Worm (Caenorhabditis elegans): ENCODE results near the gene R03A10.5.

DNA sequence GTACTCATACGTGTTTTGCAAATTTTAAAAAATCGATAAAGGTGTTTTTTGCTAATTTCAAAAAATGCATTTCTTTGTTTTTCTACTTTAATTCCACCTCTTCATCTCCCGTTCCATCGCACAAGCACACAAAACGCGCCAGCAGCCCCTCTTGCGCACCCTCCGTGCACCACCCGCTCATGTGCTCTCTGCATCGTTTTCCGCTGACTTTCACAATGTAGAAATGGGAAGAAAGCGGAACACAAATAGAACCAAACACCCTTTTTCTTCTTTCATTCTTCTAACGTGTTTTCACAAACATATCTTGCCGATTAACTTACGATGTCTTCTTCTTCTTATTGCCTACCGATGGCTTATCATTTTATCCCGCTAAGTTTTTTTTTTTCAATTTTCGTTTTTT is 46.2 kb downstream of the R03A10.5 start:
- TF ChIP-seq T22C8.4 (GFP tag; IDR thresholded peaks at IDR 0.05) (peak; percentile 40; the same call in 1 of the 2 replicates), med-1 (GFP tag; optimal IDR thresholded peaks at IDR 0.05; ENCODE audit: insufficient read depth) (peak; percentile 32), ref-1 (GFP tag; conservative IDR thresholded peaks at IDR 0.05) (no peak), flt-1 (GFP tag; IDR thresholded peaks at IDR 0.05) (peak; percentile 77), ztf-23 (GFP tag; IDR thresholded peaks at IDR 0.05) (peak; percentile 75), cog-1 (tag; optimal IDR thresholded peaks at IDR 0.05) (peak; percentile 41)
